Worm (Caenorhabditis elegans) whole organism, young adult: Measurements from ENCODE around the gene Y38E10A.3.

ENCODE experiments used
- B0019.2 ChIP-seq: fragments of 200-800 bp; sonication (Bioruptor generic); conservative IDR thresholded peaks from 2 replicates; pipeline ENCODE4 v1.3.6; 2022; ENCODE audit warnings: missing genetic modification reagents, missing genetic modification characterization, missing compliant biosample characterization
- B0336.3 ChIP-seq: fragments of 200-800 bp; sonication (Bioruptor generic); IDR thresholded peaks from 2 replicates; pipeline ENCODE4 v1.3.6; 2022; ENCODE audit warnings: missing genetic modification characterization, missing compliant biosample characterization
- C17E4.6 ChIP-seq: fragments of 200-800 bp; sonication (Bioruptor generic); IDR thresholded peaks from 2 replicates; pipeline ENCODE4 v1.3.6; 2022; ENCODE audit warnings: missing genetic modification reagents, missing genetic modification characterization, missing compliant biosample characterization
- F37B4.10 ChIP-seq: fragments of 200-800 bp; sonication (Bioruptor generic); IDR thresholded peaks from 2 replicates; pipeline ENCODE4 v1.3.6; 2022; ENCODE audit warnings: missing genetic modification characterization, missing compliant biosample characterization
- F39B2.1 ChIP-seq: fragments of 200-800 bp; sonication (Bioruptor generic); IDR thresholded peaks from 2 replicates; pipeline ENCODE4 v1.3.6; 2022; ENCODE audit warnings: missing genetic modification reagents, missing genetic modification characterization, missing compliant biosample characterization
- F55B11.4 ChIP-seq: sonication (generic microtip); optimal IDR thresholded peaks from 2 replicates; lab custom pipeline; 2016; ENCODE audit warnings: missing compliant biosample characterization, missing genetic modification characterization, borderline replicate concordance; ENCODE audit not compliant: insufficient read depth
- K12H6.12 ChIP-seq: fragments of 200-800 bp; sonication (Bioruptor generic); optimal IDR thresholded peaks from 2 replicates; lab custom pipeline; 2018; ENCODE audit warnings: mild to moderate bottlenecking, missing genetic modification characterization, missing compliant biosample characterization
- T07F8.4 ChIP-seq: sonication (generic microtip); optimal IDR thresholded peaks from 2 replicates; lab custom pipeline; 2016; ENCODE audit warnings: mild to moderate bottlenecking, missing genetic modification characterization, moderate library complexity, missing compliant biosample characterization
- T26A5.8 ChIP-seq: sonication (generic microtip); optimal IDR thresholded peaks from 2 replicates; lab custom pipeline; 2016; ENCODE audit warnings: missing genetic modification characterization, missing compliant biosample characterization
- Y53G8AR.9 ChIP-seq: fragments of 200-800 bp; sonication (Bioruptor generic); conservative IDR thresholded peaks from 2 replicates; pipeline ENCODE4 v1.3.6; 2022; ENCODE audit warnings: missing genetic modification reagents, missing genetic modification characterization, missing compliant biosample characterization
- Y56A3A.18 ChIP-seq: fragments of 200-800 bp; sonication (Bioruptor generic); IDR thresholded peaks from 2 replicates; pipeline ENCODE4 v1.3.6; 2022; ENCODE audit warnings: missing genetic modification reagents, missing genetic modification characterization, missing compliant biosample characterization
- Y79H2A.3 ChIP-seq: fragments of 200-800 bp; sonication (Bioruptor generic); conservative IDR thresholded peaks from 2 replicates; pipeline ENCODE4 v1.3.6; 2022; ENCODE audit warnings: missing genetic modification reagents, missing genetic modification characterization, missing compliant biosample characterization
- akir-1 ChIP-seq: fragments of 200-800 bp; sonication (Bioruptor generic); optimal IDR thresholded peaks from 2 replicates; lab custom pipeline; 2018; ENCODE audit warnings: mild to moderate bottlenecking, missing genetic modification characterization, moderate library complexity, missing compliant biosample characterization
- aptf-2 ChIP-seq: fragments of 200-800 bp; sonication (Bioruptor generic); conservative IDR thresholded peaks from 2 replicates; pipeline ENCODE4 v1.3.6; 2022; ENCODE audit warnings: missing genetic modification reagents, missing genetic modification characterization, missing compliant biosample characterization
- atf-7 ChIP-seq: sonication (generic microtip); optimal IDR thresholded peaks from 2 replicates; lab custom pipeline; 2017; ENCODE audit warnings: mild to moderate bottlenecking, missing genetic modification characterization, missing compliant biosample characterization
- die-1 ChIP-seq: sonication (generic microtip); optimal IDR thresholded peaks from 2 replicates; lab custom pipeline; 2016; ENCODE audit warnings: missing genotype, mild to moderate bottlenecking, missing genetic modification characterization, missing compliant biosample characterization
- ets-4 ChIP-seq: fragments of 200-800 bp; sonication (Bioruptor generic); optimal IDR thresholded peaks from 2 replicates; lab custom pipeline; 2018; ENCODE audit warnings: mild to moderate bottlenecking, missing genetic modification characterization, missing compliant biosample characterization
- hmg-20 ChIP-seq: fragments of 200-800 bp; sonication (Bioruptor generic); IDR thresholded peaks from 2 replicates; pipeline ENCODE4 v1.3.6; 2022; ENCODE audit warnings: missing genetic modification reagents, missing genetic modification characterization, missing compliant biosample characterization
- hrde-1 ChIP-seq: sonication (generic microtip); optimal IDR thresholded peaks from 2 replicates; lab custom pipeline; 2016; ENCODE audit warnings: missing genetic modification characterization, mild to moderate bottlenecking, missing compliant biosample characterization, moderate library complexity, missing genotype, missing genetic modification reagents, borderline replicate concordance
- hsf-1 ChIP-seq: fragments of 200-800 bp; sonication (Bioruptor generic); IDR thresholded peaks from 2 replicates; pipeline ENCODE4 v1.3.6; 2022; ENCODE audit warnings: missing genetic modification reagents, missing genetic modification characterization, missing compliant biosample characterization
- lin-26 ChIP-seq: fragments of 200-800 bp; sonication (Bioruptor generic); IDR thresholded peaks from 2 replicates; pipeline ENCODE4 v1.3.6; 2022; ENCODE audit warnings: missing genetic modification reagents, missing genetic modification characterization, missing compliant biosample characterization
- lin-35 ChIP-seq, 3 experiments: fragments of 150-350 bp in 2 of 3; sonication (generic microtip) in 1 of 3; optimal IDR thresholded peaks; 2 replicates each; lab custom pipeline; 2014 to 2018; ENCODE audit warnings: missing biosample characterization in 3 of 3, missing genetic modification characterization in 3 of 3, missing genetic modification reagents in 3 of 3
- lin-40 ChIP-seq: sonication (generic microtip); optimal IDR thresholded peaks from 2 replicates; lab custom pipeline; 2016; ENCODE audit warnings: missing genetic modification characterization, mild to moderate bottlenecking, missing compliant biosample characterization, missing genotype, missing genetic modification reagents
- lin-54 ChIP-seq: fragments of 200-800 bp; sonication (Bioruptor generic); optimal IDR thresholded peaks from 2 replicates; lab custom pipeline; 2018; ENCODE audit warnings: mild to moderate bottlenecking, missing genetic modification characterization, missing compliant biosample characterization
- lsl-1 ChIP-seq: fragments of 200-800 bp; sonication (Bioruptor generic); optimal IDR thresholded peaks from 2 replicates; lab custom pipeline; 2018; ENCODE audit warnings: mild to moderate bottlenecking, missing genetic modification characterization, moderate library complexity, missing compliant biosample characterization
- madf-10 ChIP-seq: sonication (generic microtip); optimal IDR thresholded peaks from 2 replicates; lab custom pipeline; 2016; ENCODE audit warnings: mild to moderate bottlenecking, missing genetic modification characterization, missing compliant biosample characterization
- madf-3 ChIP-seq: fragments of 200-800 bp; sonication (Bioruptor generic); IDR thresholded peaks from 2 replicates; pipeline ENCODE4 v1.3.6; 2022; ENCODE audit warnings: missing genetic modification reagents, missing genetic modification characterization, missing compliant biosample characterization
- madf-6 ChIP-seq: fragments of 200-800 bp; sonication (Bioruptor generic); IDR thresholded peaks from 2 replicates; pipeline ENCODE4 v1.3.6; 2022; ENCODE audit warnings: missing genetic modification reagents, missing genetic modification characterization, missing compliant biosample characterization
- madf-8 ChIP-seq: fragments of 200-800 bp; sonication (Bioruptor generic); conservative IDR thresholded peaks from 2 replicates; pipeline ENCODE4 v1.3.6; 2022; ENCODE audit warnings: missing genetic modification reagents, missing genetic modification characterization, missing compliant biosample characterization
- mcd-1 ChIP-seq: fragments of 200-800 bp; sonication (Bioruptor generic); IDR thresholded peaks from 2 replicates; pipeline ENCODE4 v1.3.6; 2022; ENCODE audit warnings: missing genetic modification reagents, missing genetic modification characterization, missing compliant biosample characterization
- nfyb-1 ChIP-seq: fragments of 200-800 bp; sonication (Bioruptor generic); IDR thresholded peaks from 2 replicates; pipeline ENCODE4 v1.3.6; 2022; ENCODE audit warnings: missing genetic modification reagents, missing genetic modification characterization, missing compliant biosample characterization
- nhr-27 ChIP-seq: fragments of 200-800 bp; sonication (Bioruptor generic); optimal IDR thresholded peaks from 2 replicates; lab custom pipeline; 2018; ENCODE audit warnings: mild to moderate bottlenecking, missing genetic modification characterization, moderate library complexity, missing compliant biosample characterization
- nhr-90 ChIP-seq: sonication (generic microtip); optimal IDR thresholded peaks from 2 replicates; lab custom pipeline; 2016; ENCODE audit warnings: missing genotype, mild to moderate bottlenecking, missing genetic modification characterization, missing compliant biosample characterization
- pha-4 ChIP-seq: fragments of 150-350 bp; sonication (generic microtip); optimal IDR thresholded peaks from 2 replicates; lab custom pipeline; 2014; ENCODE audit warnings: missing biosample characterization, missing genetic modification reagents, missing genetic modification characterization
- rpc-1 ChIP-seq, 2 experiments: fragments of 150-350 bp in 1 of 2; sonication (generic microtip) in 1 of 2; optimal IDR thresholded peaks; 2 replicates each; lab custom pipeline; 2014 to 2018; ENCODE audit warnings: missing biosample characterization in 1 of 2, missing genetic modification characterization in 1 of 2, missing genetic modification reagents in 1 of 2, missing genotype in 1 of 2
- sdz-38 ChIP-seq: sonication (generic microtip); optimal IDR thresholded peaks from 2 replicates; lab custom pipeline; 2016; ENCODE audit warnings: missing genotype, missing genetic modification characterization, missing compliant biosample characterization
- sea-2 ChIP-seq: fragments of 200-800 bp; sonication (Bioruptor generic); IDR thresholded peaks from 2 replicates; pipeline ENCODE4 v1.3.6; 2022; ENCODE audit warnings: missing genetic modification characterization, missing compliant biosample characterization
- snpc-1.1 ChIP-seq: sonication (generic microtip); optimal IDR thresholded peaks from 2 replicates; lab custom pipeline; 2017; ENCODE audit warnings: missing genetic modification characterization, mild to moderate bottlenecking, missing compliant biosample characterization, antibody characterized with exemption, moderate library complexity, missing genotype, missing genetic modification reagents; ENCODE audit not compliant: insufficient read depth
- snpc-3.4 ChIP-seq: sonication (generic microtip); optimal IDR thresholded peaks from 2 replicates; lab custom pipeline; 2017; ENCODE audit warnings: missing genetic modification characterization, mild to moderate bottlenecking, missing compliant biosample characterization, antibody characterized with exemption, moderate library complexity, missing genotype, missing genetic modification reagents
- sptf-2 ChIP-seq: fragments of 200-800 bp; sonication (Bioruptor generic); optimal IDR thresholded peaks from 2 replicates; lab custom pipeline; 2018; ENCODE audit warnings: mild to moderate bottlenecking, missing genetic modification characterization, missing compliant biosample characterization
- tlf-1 ChIP-seq: fragments of 200-800 bp; sonication (Bioruptor generic); optimal IDR thresholded peaks from 2 replicates; lab custom pipeline; 2018; ENCODE audit warnings: mild to moderate bottlenecking, missing genetic modification characterization, missing compliant biosample characterization
- xnd-1 ChIP-seq: sonication (generic microtip); optimal IDR thresholded peaks from 2 replicates; lab custom pipeline; 2016; ENCODE audit warnings: missing genotype, missing genetic modification reagents, missing genetic modification characterization, missing compliant biosample characterization
- zfh-2 ChIP-seq: fragments of 200-800 bp; sonication (Bioruptor generic); conservative IDR thresholded peaks from 2 replicates; pipeline ENCODE4 v1.3.6; 2022; ENCODE audit warnings: missing genetic modification reagents, missing genetic modification characterization, missing compliant biosample characterization
- zim-3 ChIP-seq: sonication (generic microtip); optimal IDR thresholded peaks from 2 replicates; lab custom pipeline; 2017; ENCODE audit warnings: mild to moderate bottlenecking, missing genetic modification characterization, moderate library complexity, missing compliant biosample characterization

Gene Y38E10A.3

DNA sequence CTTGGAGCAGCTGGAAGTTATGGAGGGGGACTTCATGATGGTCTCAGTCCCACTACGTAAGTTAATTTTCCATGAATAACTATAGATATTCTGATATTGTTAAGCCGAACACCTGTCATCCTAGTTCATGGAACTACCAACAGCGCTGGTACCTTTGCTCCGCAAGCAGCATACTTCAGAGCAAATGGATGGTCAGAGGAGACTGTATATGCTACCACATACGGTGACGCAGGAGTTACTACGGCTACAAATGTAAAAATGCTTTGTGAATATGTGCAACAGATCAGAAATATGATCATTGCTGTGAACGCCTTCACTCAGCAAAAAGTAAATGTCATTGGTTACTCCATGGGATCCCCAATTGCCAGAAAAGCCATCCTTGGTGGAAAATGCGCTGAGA lies 31.5 kb upstream of the Y38E10A.3 start:
- TF ChIP-seq mcd-1 (GFP tag; lab: Robert Waterston, UW) (no peak), snpc-1.1 (tag; lab: Kevin White, UChicago) (no peak), lin-40 (no peak), lin-35 (GFP tag; optimal IDR thresholded peaks at IDR 0.05; lab: Kevin White, UChicago) (no peak), sea-2 (GFP tag; lab: Robert Waterston, UW) (no peak), lin-26 (GFP tag; lab: Robert Waterston, UW) (no peak)
- TF ChIP-seq, all 124 proteins: peak for 0

DNA sequence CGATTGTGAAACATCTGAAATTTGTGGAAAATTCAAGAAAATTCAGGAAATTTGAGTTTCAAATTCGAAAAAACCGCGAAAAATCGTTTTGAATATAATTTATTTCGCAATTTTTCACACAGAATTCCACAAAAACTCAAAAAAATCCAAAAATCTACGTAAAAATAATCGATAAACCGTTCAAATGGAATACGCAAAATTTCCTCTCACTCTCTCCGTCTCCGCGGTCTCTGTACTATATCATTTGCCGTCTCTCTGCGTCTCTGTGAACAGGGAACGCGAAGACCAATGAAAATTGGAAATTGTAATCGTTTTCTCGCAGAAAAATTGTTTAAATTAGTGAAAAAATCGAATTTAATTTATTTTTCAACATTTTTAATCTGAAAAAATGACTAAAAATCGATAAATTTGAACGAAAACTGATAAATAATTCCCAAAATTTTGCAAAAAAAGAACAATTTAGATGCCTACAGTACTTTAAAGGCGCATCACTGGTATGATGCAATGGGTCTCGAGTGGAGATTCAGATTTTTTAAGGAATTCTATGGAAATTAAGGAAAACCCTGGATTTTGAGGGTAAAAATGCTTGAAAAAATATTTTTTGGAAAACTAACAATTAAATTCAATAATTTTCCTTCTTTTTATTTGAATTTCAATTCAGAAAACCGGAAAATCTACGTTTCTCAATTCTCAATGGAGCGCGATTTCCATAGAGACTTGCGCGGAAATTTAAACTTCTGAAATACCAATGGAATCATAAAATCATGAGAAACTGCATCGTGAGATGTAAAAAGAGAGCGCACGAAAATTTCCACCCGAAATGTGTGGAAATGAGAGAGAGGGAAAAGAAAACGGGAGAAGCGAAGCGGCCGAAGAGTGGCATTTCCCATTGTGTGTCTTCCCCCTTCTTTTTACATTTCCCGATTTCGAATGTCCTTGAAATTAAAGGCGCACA lies 29.4 kb upstream of the Y38E10A.3 start, which contains the start of the genes ceh-100 and lips-15:
Gene ceh-100 (minus strand): TSS at position 14 of the 955 bp plus-strand sequence.
Gene lips-15 (plus strand): TSS at position 720 of the 955 bp plus-strand sequence.
- TF ChIP-seq akir-1 (GFP tag; lab: Kevin White, UChicago) (no peak), F37B4.10 (GFP tag; lab: Robert Waterston, UW) (no peak), lsl-1 (peak; percentile 84), hrde-1 (no peak), lin-54 (peak; percentile 27), ets-4 (GFP tag; lab: Kevin White, UChicago) (no peak), rpc-1 (optimal IDR thresholded peaks at IDR 0.05; lab: Kevin White, UChicago) (no peak), rpc-1 (tag; optimal IDR thresholded peaks at IDR 0.05; lab: Kevin White, UChicago) (no peak), nhr-27 (no peak), B0019.2 (GFP tag; lab: Robert Waterston, UW) (no peak), madf-3 (GFP tag; lab: Robert Waterston, UW) (no peak), pha-4 (tag; lab: Kevin White, UChicago) (no peak), atf-7 (tag; lab: Kevin White, UChicago) (no peak), lin-26 (GFP tag; lab: Robert Waterston, UW) (no peak), aptf-2 (GFP tag; lab: Robert Waterston, UW) (no peak), madf-8 (GFP tag; lab: Robert Waterston, UW) (0 out of 2 replicates have a peak, but pooled peaks have one; percentile 12), T26A5.8 (tag; lab: Kevin White, UChicago) (no peak), madf-10 (tag; lab: Kevin White, UChicago) (no peak), mcd-1 (GFP tag; lab: Robert Waterston, UW) (peak; percentile 13; the same call in 1 of the 2 replicates), nfyb-1 (GFP tag; lab: Robert Waterston, UW) (no peak), nhr-90 (tag; lab: Kevin White, UChicago) (no peak), zfh-2 (no peak), F55B11.4 (tag; lab: Kevin White, UChicago) (no peak), madf-6 (no peak), C17E4.6 (no peak), zim-3 (tag; lab: Kevin White, UChicago) (no peak), B0336.3 (GFP tag; lab: Robert Waterston, UW) (no peak), hsf-1 (GFP tag; lab: Robert Waterston, UW) (no peak), T07F8.4 (tag; lab: Kevin White, UChicago) (no peak), tlf-1 (GFP tag; lab: Kevin White, UChicago) (no peak), die-1 (tag; lab: Kevin White, UChicago) (no peak), sdz-38 (tag; lab: Kevin White, UChicago) (no peak), K12H6.12 (tag; lab: Kevin White, UChicago) (no peak), Y56A3A.18 (GFP tag; lab: Robert Waterston, UW) (no peak), F39B2.1 (GFP tag; lab: Robert Waterston, UW) (no peak), sptf-2 (GFP tag; lab: Kevin White, UChicago) (no peak), xnd-1 (tag; lab: Kevin White, UChicago) (peak; percentile 72), snpc-1.1 (tag; lab: Kevin White, UChicago) (no peak), Y79H2A.3 (GFP tag; lab: Robert Waterston, UW) (no peak), hmg-20 (GFP tag; lab: Robert Waterston, UW) (no peak), snpc-3.4 (tag; lab: Kevin White, UChicago) (no peak), Y53G8AR.9 (GFP tag; lab: Robert Waterston, UW) (no peak)
